Fruit fly (Drosophila melanogaster): Measurements from ENCODE around the gene unc-13-4A.
A peak's percentile ranks its signal among the peaks of the same experiment; 100 is the strongest.

The unc-13-4A gene

DNA sequence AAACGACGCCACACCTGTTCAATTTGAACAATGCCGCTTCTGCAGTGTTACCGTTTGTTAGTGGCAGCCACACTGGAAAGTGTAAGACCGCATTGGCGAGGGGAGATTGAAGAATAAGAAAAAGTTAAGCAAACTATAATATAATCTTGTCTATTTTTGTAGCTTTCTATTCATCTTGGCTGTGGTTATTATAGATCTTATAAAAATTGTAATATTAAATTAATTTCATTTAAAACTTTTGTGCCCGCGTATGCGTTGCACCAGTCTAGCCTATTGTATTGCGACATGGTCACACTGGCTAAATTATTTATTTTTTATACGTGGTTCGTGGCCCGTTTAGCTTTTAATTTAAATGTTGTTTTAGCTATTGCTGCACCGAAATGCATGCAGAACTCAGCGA lies 10.7 kb upstream of the unc-13-4A start, which contains the start of the genes RhoGEF4 and Rint1:
Gene RhoGEF4 (minus strand): TSS at position 64 of the 400 bp plus-strand sequence.
Gene Rint1 (plus strand): TSS at position 272 of the 400 bp plus-strand sequence.
- peak; percentile 42 for TF ChIP-seq noc (tag; optimal IDR thresholded peaks at IDR 0.05)

DNA sequence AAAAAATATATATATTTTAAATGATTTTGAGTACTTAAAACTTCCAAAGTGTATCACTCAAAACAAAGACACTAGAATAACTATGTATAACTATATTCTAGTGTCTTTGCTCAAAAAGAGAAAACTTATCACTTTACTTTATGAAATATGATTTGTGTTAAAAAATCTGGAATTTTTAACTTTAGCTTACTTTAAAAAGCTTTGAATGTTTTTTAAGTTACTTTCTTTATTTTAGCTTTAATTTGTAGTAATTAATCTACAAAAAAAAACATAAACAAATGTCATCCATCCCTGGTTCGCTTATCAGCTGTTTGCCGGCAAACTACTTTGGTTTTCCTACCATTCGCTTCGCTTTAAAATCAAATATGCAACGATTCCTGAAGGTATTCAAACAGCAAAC lies 7.1 kb upstream of the unc-13-4A start, which contains the start of gene CG8607:
Gene CG8607 (plus strand): TSS at position 301 of the 400 bp plus-strand sequence.
- TF ChIP-seq noc (tag; optimal IDR thresholded peaks at IDR 0.05): no peak

DNA sequence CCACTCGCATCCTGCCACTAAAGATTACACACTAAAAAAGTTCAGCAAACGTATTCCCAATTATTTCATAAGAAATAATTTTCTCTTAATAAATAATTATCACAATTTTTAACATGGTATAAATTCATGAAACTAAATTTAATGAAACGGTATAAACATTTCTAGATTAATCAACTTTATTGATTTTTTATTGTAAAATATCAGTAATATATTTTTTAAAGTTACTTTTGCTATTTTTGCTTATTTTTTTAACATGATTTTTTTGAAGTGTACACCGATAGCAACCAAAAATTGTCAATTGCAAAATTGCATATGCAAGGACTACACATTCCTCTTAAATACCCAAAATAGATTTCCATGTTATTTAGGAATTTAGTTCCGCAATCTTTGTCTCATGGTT lies 1.4 kb upstream of the unc-13-4A start:
- no peak for TF ChIP-seq noc (tag; optimal IDR thresholded peaks at IDR 0.05)

DNA sequence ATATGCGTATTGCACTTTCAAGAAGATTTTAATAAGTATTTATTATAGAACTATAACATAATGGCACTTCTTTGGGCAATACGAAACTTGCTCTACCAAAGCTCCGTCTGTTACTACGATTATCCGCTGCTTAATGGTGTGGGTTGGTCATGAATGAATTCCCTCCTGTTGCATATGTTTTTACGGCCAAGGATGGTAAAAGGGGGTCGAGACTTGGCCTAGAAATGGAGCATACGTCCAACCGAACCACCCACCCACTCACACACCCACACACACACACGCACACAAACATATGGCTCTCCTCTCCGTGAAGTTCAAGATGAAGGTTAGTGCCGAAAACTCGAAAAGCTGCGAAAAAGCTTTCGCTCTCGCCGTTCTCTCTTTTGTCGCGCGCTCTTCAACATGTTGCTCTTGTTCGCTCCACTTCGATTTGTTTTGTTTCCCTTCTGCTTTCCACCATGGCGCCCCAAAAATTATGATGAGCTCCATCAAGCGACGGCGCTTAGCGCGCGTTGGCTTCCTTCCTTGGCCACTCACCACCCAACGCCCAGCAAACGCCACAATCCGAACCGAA lies 950 bp upstream of the unc-13-4A start:
- TF ChIP-seq noc (tag; optimal IDR thresholded peaks at IDR 0.05): no peak

DNA sequence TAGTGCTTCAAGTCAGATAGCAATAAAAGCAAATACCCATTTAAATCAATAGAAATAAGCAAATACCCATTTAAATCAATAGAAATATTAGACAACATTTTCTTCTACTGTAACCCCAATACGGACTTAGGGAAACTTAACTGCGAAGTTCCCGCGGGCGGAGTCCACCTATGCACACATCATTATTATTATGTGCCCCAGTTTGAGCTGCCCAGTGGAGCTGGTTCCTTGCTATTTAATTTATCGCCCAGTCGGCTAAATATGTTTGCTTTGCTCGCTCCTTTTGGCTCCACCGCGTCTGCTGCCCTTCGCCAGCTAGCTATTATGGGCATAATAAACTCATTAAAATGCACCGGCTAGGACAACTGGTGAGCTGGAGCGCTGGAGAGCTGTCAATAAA lies 12.0 kb downstream of the unc-13-4A start:
- no peak for TF ChIP-seq noc (tag; optimal IDR thresholded peaks at IDR 0.05)

DNA sequence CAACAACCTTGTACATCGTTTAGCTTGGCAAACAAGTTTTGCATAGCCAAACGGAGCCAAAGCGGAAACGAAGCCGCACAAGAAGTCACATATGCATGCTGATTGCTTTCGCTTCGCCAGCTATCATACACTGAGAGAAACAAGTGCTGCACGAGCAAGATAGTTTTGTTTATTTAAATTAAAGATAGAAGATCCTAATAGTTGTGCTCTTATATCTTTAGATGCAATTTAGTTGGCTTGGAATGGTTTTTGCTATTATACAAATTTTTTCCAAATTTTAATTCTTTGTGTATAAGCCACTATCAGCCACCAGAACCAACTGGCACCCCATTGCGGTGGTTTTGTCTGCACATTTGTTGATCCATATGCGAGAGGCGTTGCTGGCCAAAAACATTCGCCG lies 29.2 kb downstream of the unc-13-4A start:
- no peak for TF ChIP-seq noc (tag; optimal IDR thresholded peaks at IDR 0.05)

DNA sequence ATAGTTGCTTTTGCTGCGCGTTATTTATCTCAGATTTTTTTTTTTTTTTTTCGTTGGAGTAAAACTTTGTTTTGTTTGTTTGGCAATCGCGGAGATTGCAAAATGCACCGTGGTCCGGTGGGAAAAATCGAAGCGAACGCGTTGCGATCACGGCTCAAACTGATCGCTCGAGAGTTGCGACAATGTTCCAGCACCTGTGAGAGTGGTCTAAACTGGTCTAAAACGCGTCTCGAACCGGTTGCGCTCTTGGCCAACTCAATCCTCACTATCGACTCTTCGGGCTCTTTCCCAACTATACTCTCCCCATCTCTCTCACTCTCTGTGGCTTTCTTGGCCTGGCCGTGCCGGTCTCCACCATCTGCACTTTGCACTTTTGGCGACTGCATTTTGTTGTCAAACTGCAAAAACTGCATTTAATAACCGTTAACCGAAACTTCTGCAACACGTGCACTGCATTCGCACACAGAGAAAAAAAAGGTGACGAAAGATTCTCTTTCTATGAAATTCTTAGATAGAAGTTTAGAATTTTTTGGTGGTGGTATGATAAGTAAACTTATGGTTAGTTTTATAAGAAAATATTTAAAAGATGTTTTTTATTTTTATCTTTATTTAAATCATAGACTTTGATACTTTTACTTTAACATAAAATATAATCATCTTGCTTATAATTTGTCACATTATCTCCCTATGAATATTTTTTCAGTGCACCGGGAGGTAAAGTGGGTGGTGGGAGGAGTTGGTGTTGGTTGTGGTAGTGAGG lies 48.8 kb downstream of the unc-13-4A start, which contains the start of gene CG14830:
Gene CG14830 (minus strand): TSS at position 164 of the 760 bp plus-strand sequence.
- no peak for TF ChIP-seq noc (tag; optimal IDR thresholded peaks at IDR 0.05)

DNA sequence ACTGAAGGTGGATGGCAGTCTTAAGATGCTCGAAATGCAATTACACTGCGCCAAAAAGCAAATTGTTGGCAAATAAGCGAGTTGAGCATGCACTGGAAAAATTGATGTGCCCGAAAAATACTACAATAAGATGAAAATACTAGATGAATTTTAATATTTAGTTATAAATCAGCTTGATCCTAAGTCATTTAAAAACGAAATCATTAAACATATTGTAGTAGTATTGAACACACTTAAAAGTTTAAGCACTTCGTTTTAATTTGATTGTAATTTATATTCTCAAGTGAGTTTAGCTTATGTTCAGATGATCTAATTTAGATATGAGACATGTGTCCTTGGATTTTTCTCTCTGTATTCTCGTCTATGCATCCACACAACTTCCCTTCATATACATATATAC lies 50.2 kb downstream of the unc-13-4A start:
- TF ChIP-seq noc (tag; optimal IDR thresholded peaks at IDR 0.05): no peak

DNA sequence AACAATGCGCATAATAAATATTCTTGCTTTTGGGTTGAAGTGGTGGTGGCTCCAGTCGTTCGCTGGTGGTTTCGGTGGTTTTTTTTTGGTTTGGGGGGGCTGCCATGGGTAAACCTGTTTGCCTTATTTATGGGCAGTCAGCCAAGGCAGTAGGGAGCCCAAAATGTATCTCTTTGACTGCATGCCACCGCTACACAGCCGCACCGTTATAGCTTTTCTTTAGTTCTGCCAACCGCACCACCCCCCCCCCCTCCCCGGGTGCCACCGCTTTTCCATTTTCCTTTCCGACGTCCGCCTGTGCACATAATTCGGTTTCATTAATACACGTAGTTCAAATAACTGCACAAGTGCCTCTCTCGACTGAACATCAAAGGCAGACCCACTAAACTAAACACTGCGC lies 54.4 kb downstream of the unc-13-4A start:
- TF ChIP-seq noc (tag; optimal IDR thresholded peaks at IDR 0.05): no peak

DNA sequence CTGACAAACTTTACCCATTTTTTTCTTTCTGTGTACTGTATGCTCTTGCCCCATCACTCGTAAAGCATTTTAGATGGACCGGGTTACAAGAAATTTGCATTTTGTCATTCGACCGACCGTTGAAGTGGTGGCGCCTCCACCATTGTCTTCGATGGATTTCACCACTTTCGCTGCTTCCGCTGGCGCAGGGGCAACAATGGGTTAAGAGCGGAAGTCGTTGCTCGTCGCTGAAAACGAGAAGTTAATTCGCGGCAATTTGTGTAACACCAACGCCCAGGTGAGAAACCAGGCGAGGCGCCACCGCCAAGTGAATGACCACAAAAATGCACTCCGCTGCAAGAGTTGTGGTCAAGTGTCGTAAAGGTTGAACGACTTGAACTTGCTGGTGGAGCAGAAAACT lies 58.0 kb downstream of the unc-13-4A start:
- no peak for TF ChIP-seq noc (tag; optimal IDR thresholded peaks at IDR 0.05)

DNA sequence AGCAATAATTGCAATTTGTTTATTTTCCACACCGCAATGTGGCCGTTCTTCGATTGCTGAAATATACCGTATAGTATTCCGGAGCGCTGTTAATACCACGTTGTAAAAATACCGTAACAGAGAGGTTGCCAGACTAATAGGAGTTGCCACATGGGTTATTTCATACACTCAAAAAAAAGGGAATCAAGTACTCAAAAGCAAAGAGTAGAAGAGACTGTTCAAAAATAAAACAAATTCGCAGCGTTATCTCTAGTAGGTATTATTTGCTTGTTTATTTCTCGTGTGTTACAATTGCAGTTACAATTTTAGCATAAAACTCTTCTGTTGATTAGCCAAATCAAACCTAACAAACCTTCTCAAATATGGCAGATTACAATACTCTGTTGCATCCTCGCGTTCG lies 62.2 kb downstream of the unc-13-4A start, which contains the start of gene MED4:
Gene MED4 (minus strand): TSS at position 59 of the 400 bp plus-strand sequence.
- TF ChIP-seq noc (tag; optimal IDR thresholded peaks at IDR 0.05): peak; percentile 20

DNA sequence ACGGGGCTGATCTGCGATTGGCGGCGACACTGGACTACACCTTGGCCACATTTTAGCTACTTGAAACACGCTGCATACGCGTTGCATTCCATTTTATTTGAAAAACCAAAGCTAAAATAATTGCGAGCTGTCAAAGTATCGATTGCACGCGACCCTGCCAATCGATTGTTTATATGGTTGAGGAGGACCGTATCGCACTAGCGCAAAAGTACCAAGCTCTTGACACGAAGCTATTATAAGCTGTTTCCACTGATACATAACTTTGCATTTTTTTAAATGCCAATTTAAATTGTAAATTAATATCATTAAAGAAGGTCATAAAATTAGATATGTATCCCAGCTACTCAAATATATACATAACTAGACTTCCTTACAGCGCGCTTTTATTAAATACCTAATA lies 63.5 kb downstream of the unc-13-4A start, which contains the start of gene Cdc27:
Gene Cdc27 (minus strand): TSS at position 174 of the 400 bp plus-strand sequence.
- TF ChIP-seq noc (tag; optimal IDR thresholded peaks at IDR 0.05): no peak

DNA sequence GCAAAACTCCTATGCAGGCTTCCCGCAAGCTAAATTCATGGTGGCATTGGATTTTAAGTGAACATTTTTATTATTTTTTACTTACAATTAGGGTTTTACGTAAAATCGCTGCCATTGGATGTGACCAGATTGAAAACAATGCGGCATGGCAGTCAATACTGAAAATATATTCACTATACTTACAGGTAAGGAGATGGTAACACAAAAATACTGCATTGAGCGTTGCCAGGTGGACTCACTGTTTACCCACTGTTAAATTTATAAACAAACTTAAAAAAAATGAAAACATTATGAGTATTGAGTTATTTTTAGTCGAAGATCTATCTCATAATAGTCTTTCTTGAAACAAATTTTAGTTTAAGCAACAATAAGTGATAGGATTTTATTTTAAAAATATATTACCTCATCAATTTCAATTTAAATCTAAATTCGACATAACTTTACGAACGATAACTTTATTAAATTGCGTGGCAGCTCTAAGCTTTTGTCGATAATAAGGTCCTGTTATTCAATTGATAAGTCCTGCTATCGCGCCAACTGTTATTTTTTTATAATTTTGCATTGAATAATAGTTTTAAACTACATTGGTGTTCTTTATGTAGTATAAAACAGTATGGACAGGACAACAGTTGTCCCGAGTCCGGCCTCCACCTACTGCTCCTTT lies 68.8 kb downstream of the unc-13-4A start, which contains the start of the genes mRpL50 and mei-P22:
Gene mRpL50 (minus strand): TSS at position 159 of the 664 bp plus-strand sequence.
Gene mei-P22 (plus strand): TSS at position 614 of the 664 bp plus-strand sequence.
- TF ChIP-seq noc (tag; optimal IDR thresholded peaks at IDR 0.05): no peak

DNA sequence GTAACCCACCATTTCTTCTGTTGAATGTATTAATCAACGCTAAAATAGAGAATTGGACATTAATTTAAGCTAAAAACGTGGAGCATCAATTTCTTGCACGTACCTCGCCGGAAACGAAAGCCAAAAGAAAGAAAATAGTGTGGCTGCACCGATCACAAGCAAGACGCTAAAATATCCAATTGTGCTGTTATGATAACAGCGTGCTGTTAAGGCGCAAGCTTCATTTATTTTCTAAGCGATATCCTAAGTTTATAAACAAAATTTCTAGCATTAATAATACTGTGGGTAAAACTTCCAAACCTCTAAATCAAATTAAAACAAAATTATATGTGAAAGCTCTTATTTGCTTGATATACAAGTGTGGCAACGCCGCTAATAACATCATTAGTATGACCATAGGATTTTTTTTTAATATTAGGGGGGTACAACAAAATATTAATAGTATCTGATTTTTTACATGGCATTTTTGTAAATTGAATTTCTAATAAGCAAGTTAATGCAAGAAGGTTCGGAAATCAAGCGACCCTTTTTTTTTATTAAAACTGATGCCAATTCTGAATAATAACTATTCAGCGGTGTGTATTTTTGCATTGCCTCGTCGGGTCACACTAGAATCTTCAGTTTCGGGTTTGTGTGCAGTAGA lies 71.4 kb downstream of the unc-13-4A start, which contains the start of the genes RpL18 and Neos:
Gene RpL18 (minus strand): TSS at position 135 of the 643 bp plus-strand sequence.
Gene Neos (plus strand): TSS at position 412 of the 643 bp plus-strand sequence.
- TF ChIP-seq noc (tag; optimal IDR thresholded peaks at IDR 0.05): peak; percentile 62

DNA sequence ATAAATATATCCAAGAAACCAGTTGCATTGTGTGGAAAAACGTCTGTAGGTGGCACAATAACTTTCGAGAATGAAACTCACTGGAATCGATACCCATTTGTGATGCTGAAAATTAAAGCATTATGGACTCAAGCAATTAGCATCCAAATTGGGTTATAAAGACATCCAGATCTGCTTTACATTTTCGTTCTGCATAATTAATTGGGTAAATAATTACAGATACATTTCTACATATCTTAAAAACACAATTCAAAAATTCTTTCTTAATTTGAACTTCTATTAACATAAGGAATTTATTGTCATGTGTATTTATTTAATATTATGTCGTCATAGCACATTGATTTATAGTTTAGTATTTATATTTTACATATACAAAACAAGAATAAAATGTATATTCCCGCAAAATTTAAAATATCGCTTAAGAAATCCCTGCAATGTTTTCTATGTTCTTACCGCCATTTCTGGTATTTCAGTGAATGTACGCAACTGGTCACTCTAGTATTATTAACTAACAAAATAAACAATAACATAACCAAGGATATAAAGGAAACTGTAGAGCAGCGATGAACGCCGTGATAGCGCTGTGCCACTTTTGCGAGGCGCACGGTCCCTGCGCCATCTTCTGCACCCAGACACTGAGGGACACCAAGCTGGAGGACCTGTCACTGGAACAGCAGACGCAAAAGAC lies 74.5 kb downstream of the unc-13-4A start, which contains the start of the genes CG14829 and BHD:
Gene CG14829 (minus strand): TSS at position 51 of the 688 bp plus-strand sequence.
Gene BHD (plus strand): TSS at position 471 of the 688 bp plus-strand sequence.
- TF ChIP-seq noc (tag; optimal IDR thresholded peaks at IDR 0.05): no peak
